Fruit fly (Drosophila melanogaster) whole organism, embryonic: ENCODE results near the gene lok.

Experiments used
- Atf6 ChIP-seq: fragments of 200-800 bp; sonication (Bioruptor generic); IDR thresholded peaks from 2 replicates; pipeline ENCODE4 v1.3.6; 2022; ENCODE audit warnings: missing biosample characterization, missing genetic modification characterization
- B-H1 ChIP-seq: fragments of 200-800 bp; sonication (Bioruptor generic); IDR thresholded peaks from 3 replicates; pipeline ENCODE4 v1.3.6; 2022; ENCODE audit warnings: missing biosample characterization, missing genetic modification characterization
- CG10147 ChIP-seq: fragments of 200-800 bp; sonication (Bioruptor generic); optimal IDR thresholded peaks from 2 replicates; lab custom pipeline; 2019; ENCODE audit warnings: missing biosample characterization, mild to moderate bottlenecking, missing genetic modification characterization, moderate library complexity
- CG10267 ChIP-seq: fragments of 200-800 bp; sonication (Bioruptor generic); optimal IDR thresholded peaks from 2 replicates; lab custom pipeline; 2018; ENCODE audit warnings: missing biosample characterization, mild to moderate bottlenecking, missing genetic modification characterization, moderate library complexity
- CG10979 ChIP-seq: fragments of 200-800 bp; sonication (Bioruptor generic); optimal IDR thresholded peaks from 2 replicates; lab custom pipeline; 2018; ENCODE audit warnings: missing biosample characterization, mild to moderate bottlenecking, missing genetic modification characterization, moderate library complexity
- CG11398 ChIP-seq: fragments of 200-800 bp; sonication (Bioruptor generic); optimal IDR thresholded peaks from 2 replicates; lab custom pipeline; 2016; ENCODE audit warnings: missing biosample characterization, missing genetic modification characterization
- CG11723 ChIP-seq: fragments of 200-800 bp; sonication (Bioruptor generic); optimal IDR thresholded peaks from 2 replicates; lab custom pipeline; 2017; ENCODE audit warnings: missing biosample characterization, mild to moderate bottlenecking, missing genetic modification characterization
- CG18262 ChIP-seq: fragments of 200-800 bp; optimal IDR thresholded peaks from 3 replicates; lab custom pipeline; 2019; ENCODE audit warnings: missing biosample characterization, mild to moderate bottlenecking, missing genetic modification characterization, moderate library complexity
- CG2116 ChIP-seq: fragments of 200-800 bp; sonication (Bioruptor generic); optimal IDR thresholded peaks from 3 replicates; lab custom pipeline; 2018; ENCODE audit warnings: missing biosample characterization, mild to moderate bottlenecking, missing genetic modification characterization
- CG31365 ChIP-seq: fragments of 200-800 bp; sonication (Bioruptor generic); optimal IDR thresholded peaks from 2 replicates; lab custom pipeline; 2018; ENCODE audit warnings: missing biosample characterization, mild to moderate bottlenecking, missing genetic modification characterization
- CG33213 ChIP-seq: fragments of 200-800 bp; sonication (Bioruptor generic); optimal IDR thresholded peaks from 3 replicates; lab custom pipeline; 2016; ENCODE audit warnings: missing biosample characterization, missing genetic modification characterization
- CG6854 ChIP-seq: fragments of 200-800 bp; sonication (Bioruptor generic); optimal IDR thresholded peaks from 3 replicates; lab custom pipeline; 2017; ENCODE audit warnings: missing biosample characterization, mild to moderate bottlenecking, missing genetic modification characterization
- CG7839 ChIP-seq: fragments of 200-800 bp; sonication (Bioruptor generic); optimal IDR thresholded peaks from 3 replicates; lab custom pipeline; 2018; ENCODE audit warnings: missing biosample characterization, mild to moderate bottlenecking, missing genetic modification characterization, moderate library complexity
- CG7963 ChIP-seq: fragments of 200-800 bp; sonication (Bioruptor generic); IDR thresholded peaks from 3 replicates; pipeline ENCODE4 v1.3.6; 2022; ENCODE audit warnings: missing biosample characterization, missing genetic modification characterization; ENCODE audit not compliant: partially characterized antibody
- CG8089 ChIP-seq: fragments of 200-800 bp; sonication (Bioruptor generic); optimal IDR thresholded peaks from 3 replicates; lab custom pipeline; 2016; ENCODE audit warnings: missing biosample characterization, missing genetic modification characterization
- CG8281 ChIP-seq: fragments of 200-800 bp; sonication (Bioruptor generic); optimal IDR thresholded peaks from 2 replicates; lab custom pipeline; 2018; ENCODE audit warnings: missing biosample characterization, mild to moderate bottlenecking, missing genetic modification characterization, moderate library complexity
- CG9437 ChIP-seq: fragments of 200-800 bp; sonication (Bioruptor generic); optimal IDR thresholded peaks from 2 replicates; lab custom pipeline; 2018; ENCODE audit warnings: missing biosample characterization, mild to moderate bottlenecking, missing genetic modification characterization
- CG9609 ChIP-seq: fragments of 200-800 bp; sonication (Bioruptor generic); optimal IDR thresholded peaks from 3 replicates; lab custom pipeline; 2016; ENCODE audit warnings: missing biosample characterization, missing genetic modification characterization
- CoRest ChIP-seq: fragments of 200-800 bp; sonication (Bioruptor generic); optimal IDR thresholded peaks from 3 replicates; lab custom pipeline; 2018; ENCODE audit warnings: missing biosample characterization, mild to moderate bottlenecking, missing genetic modification characterization, moderate library complexity
- Dad ChIP-seq: fragments of 200-800 bp; sonication (Bioruptor generic); optimal IDR thresholded peaks from 3 replicates; lab custom pipeline; 2016; ENCODE audit warnings: missing biosample characterization, missing genetic modification characterization
- Dip3 ChIP-seq: fragments of 200-800 bp; sonication (Bioruptor generic); optimal IDR thresholded peaks from 3 replicates; lab custom pipeline; 2016; ENCODE audit warnings: missing biosample characterization, missing genetic modification characterization
- Doc2 ChIP-seq: fragments of 200-800 bp; sonication (Bioruptor generic); IDR thresholded peaks from 2 replicates; pipeline ENCODE4 v1.3.6; 2022; ENCODE audit warnings: missing biosample characterization, missing genetic modification characterization
- Eip74EF ChIP-seq, 2 experiments: fragments of 200-800 bp in 1 of 2; fragments of >200 bp in 1 of 2; sonication (Bioruptor generic) in 1 of 2; optimal IDR thresholded peaks; 2 replicates each; lab custom pipeline; 2017 to 2019; ENCODE audit warnings: missing biosample characterization in 2 of 2, missing genetic modification characterization in 2 of 2, mild to moderate bottlenecking in 1 of 2, moderate library complexity in 1 of 2
- Fer3 ChIP-seq: fragments of 200-800 bp; sonication (Bioruptor generic); optimal IDR thresholded peaks from 2 replicates; lab custom pipeline; 2018; ENCODE audit warnings: missing biosample characterization, mild to moderate bottlenecking, missing genetic modification characterization, moderate library complexity
- H2.0 ChIP-seq: fragments of 200-800 bp; sonication (Bioruptor generic); IDR thresholded peaks from 2 replicates; pipeline ENCODE4 v1.3.6; 2022; ENCODE audit warnings: missing biosample characterization, missing genetic modification characterization
- HLHmδ ChIP-seq: fragments of 200-800 bp; sonication (Bioruptor generic); optimal IDR thresholded peaks from 2 replicates; lab custom pipeline; 2018; ENCODE audit warnings: missing biosample characterization, mild to moderate bottlenecking, missing genetic modification characterization, moderate library complexity
- Hmr ChIP-seq: fragments of 200-800 bp; sonication (Bioruptor generic); optimal IDR thresholded peaks from 3 replicates; lab custom pipeline; 2017; ENCODE audit warnings: mild to moderate bottlenecking, missing biosample characterization, missing genetic modification reagents, missing genetic modification characterization
- Hmx ChIP-seq: fragments of 200-800 bp; sonication (Bioruptor generic); optimal IDR thresholded peaks from 2 replicates; lab custom pipeline; 2016; ENCODE audit warnings: missing biosample characterization, missing genetic modification characterization
- Hr3 ChIP-seq: fragments of 200-800 bp; sonication (Bioruptor generic); optimal IDR thresholded peaks from 3 replicates; lab custom pipeline; 2016; ENCODE audit warnings: missing biosample characterization, missing genetic modification characterization
- Hr39 ChIP-seq: fragments of >200 bp; optimal IDR thresholded peaks from 2 replicates; lab custom pipeline; 2017
- Hr51 ChIP-seq, 2 experiments: fragments of 200-800 bp; sonication (Bioruptor generic); optimal IDR thresholded peaks; 2 replicates in 1 of 2; 3 replicates in 1 of 2; lab custom pipeline; 2016 to 2018; ENCODE audit warnings: missing biosample characterization in 2 of 2, missing genetic modification characterization in 2 of 2, mild to moderate bottlenecking in 1 of 2, moderate library complexity in 1 of 2
- Nf-YC ChIP-seq: fragments of 200-800 bp; optimal IDR thresholded peaks from 3 replicates; lab custom pipeline; 2019; ENCODE audit warnings: missing biosample characterization, mild to moderate bottlenecking, missing genetic modification characterization, moderate library complexity
- Six4 ChIP-seq: fragments of 200-800 bp; sonication (Bioruptor generic); optimal IDR thresholded peaks from 2 replicates; lab custom pipeline; 2016; ENCODE audit warnings: missing biosample characterization, missing genetic modification characterization
- Sox102F ChIP-seq: fragments of 200-800 bp; sonication (Bioruptor generic); optimal IDR thresholded peaks from 2 replicates; lab custom pipeline; 2018; ENCODE audit warnings: missing biosample characterization, mild to moderate bottlenecking, missing genetic modification characterization, moderate library complexity
- ab ChIP-seq: fragments of 200-800 bp; sonication (Bioruptor generic); optimal IDR thresholded peaks from 2 replicates; lab custom pipeline; 2016; ENCODE audit warnings: missing biosample characterization, missing genetic modification characterization
- bbx ChIP-seq: fragments of 200-800 bp; sonication (Bioruptor generic); IDR thresholded peaks from 2 replicates; pipeline ENCODE4 v1.3.6; 2022; ENCODE audit warnings: missing biosample characterization, missing genetic modification characterization; ENCODE audit not compliant: partially characterized antibody
- crol ChIP-seq: fragments of 200-800 bp; sonication (Bioruptor generic); IDR thresholded peaks from 2 replicates; pipeline ENCODE4 v1.3.6; 2022; ENCODE audit warnings: missing biosample characterization, missing genetic modification characterization
- danr ChIP-seq: fragments of 200-800 bp; sonication (Bioruptor generic); IDR thresholded peaks from 2 replicates; pipeline ENCODE4 v1.3.6; 2022; ENCODE audit warnings: missing biosample characterization, missing genetic modification characterization
- eve ChIP-seq, 2 experiments: fragments of >200 bp; optimal IDR thresholded peaks; 2 replicates each; lab custom pipeline; 2017; ENCODE audit warnings: missing biosample characterization in 2 of 2, missing genetic modification characterization in 2 of 2
- exex ChIP-seq: fragments of 200-800 bp; sonication (Bioruptor generic); optimal IDR thresholded peaks from 4 replicates; lab custom pipeline; 2018; ENCODE audit warnings: missing biosample characterization, mild to moderate bottlenecking, missing genetic modification characterization, moderate library complexity
- gce ChIP-seq: fragments of 200-800 bp; sonication (Bioruptor generic); IDR thresholded peaks from 3 replicates; pipeline ENCODE4 v1.3.6; 2022; ENCODE audit warnings: missing biosample characterization, missing genetic modification characterization
- gro ChIP-seq: fragments of 200-800 bp; sonication (Bioruptor generic); optimal IDR thresholded peaks from 2 replicates; lab custom pipeline; 2016; ENCODE audit warnings: missing biosample characterization, missing genetic modification characterization
- gt ChIP-seq: fragments of 200-800 bp; sonication (Bioruptor generic); IDR thresholded peaks from 2 replicates; pipeline ENCODE4 v1.3.6; 2022; ENCODE audit warnings: missing biosample characterization, missing genetic modification characterization
- kay ChIP-seq: fragments of 200-800 bp; sonication (Bioruptor generic); optimal IDR thresholded peaks from 2 replicates; lab custom pipeline; 2016; ENCODE audit warnings: missing biosample characterization, missing genetic modification characterization
- nau ChIP-seq: fragments of 200-800 bp; sonication (Bioruptor generic); optimal IDR thresholded peaks from 3 replicates; lab custom pipeline; 2017; ENCODE audit warnings: missing biosample characterization, mild to moderate bottlenecking, missing genetic modification characterization, missing genetic modification reagents
- p53 ChIP-seq: fragments of 200-800 bp; sonication (Bioruptor generic); optimal IDR thresholded peaks from 2 replicates; lab custom pipeline; 2016; ENCODE audit warnings: missing biosample characterization, missing genetic modification characterization
- sens ChIP-seq: fragments of 200-800 bp; sonication (Bioruptor generic); peaks from one replicate; lab custom pipeline; 2016; ENCODE audit warnings: missing biosample characterization, missing genetic modification characterization
- slbo ChIP-seq: fragments of 200-800 bp; sonication (Bioruptor generic); IDR thresholded peaks from 2 replicates; pipeline ENCODE4 v1.3.6; 2022; ENCODE audit warnings: missing biosample characterization, missing genetic modification characterization
- tin ChIP-seq: fragments of 200-800 bp; sonication (Bioruptor generic); optimal IDR thresholded peaks from 3 replicates; lab custom pipeline; 2016; ENCODE audit warnings: missing biosample characterization, missing genetic modification characterization
- tup ChIP-seq: fragments of 200-800 bp; sonication (Bioruptor generic); optimal IDR thresholded peaks from 2 replicates; lab custom pipeline; 2016; ENCODE audit warnings: missing biosample characterization, mild to moderate bottlenecking, missing genetic modification characterization, moderate library complexity
- zfh2 ChIP-seq: fragments of 200-800 bp; sonication (Bioruptor generic); optimal IDR thresholded peaks from 2 replicates; lab custom pipeline; 2016; ENCODE audit warnings: missing biosample characterization, missing genetic modification characterization

The lok gene

DNA sequence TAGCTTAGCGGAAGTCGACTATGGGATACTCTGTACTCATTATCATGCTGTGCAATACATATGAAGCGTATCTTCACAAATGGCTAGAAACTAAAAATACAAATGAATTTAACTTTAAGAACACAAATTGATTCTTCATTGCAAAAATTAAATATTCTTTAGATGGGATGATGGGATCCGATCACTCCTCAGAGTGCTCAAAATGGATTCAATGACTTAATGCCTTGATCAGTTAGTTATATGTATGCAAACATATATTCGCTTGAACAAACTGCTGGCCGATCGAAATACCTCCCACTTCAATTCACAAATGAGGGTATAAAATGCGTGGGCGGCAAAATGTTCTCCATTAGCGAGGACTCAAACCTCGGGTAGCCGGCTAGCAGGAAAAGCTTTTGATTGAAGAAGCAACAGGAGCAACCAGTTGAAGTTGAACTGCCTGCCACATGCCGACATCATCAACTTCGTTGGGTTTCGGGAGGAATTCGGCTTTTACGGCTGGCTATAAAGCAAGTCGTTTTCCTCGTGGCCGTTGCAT lies 33.8 kb upstream of the lok start, which contains the start of gene sNPF:
Gene sNPF (plus strand): TSS at position 534 of the 538 bp plus-strand sequence.
- TF ChIP-seq nau (GFP tag; lab: Kevin White, UChicago) (no peak), p53 (GFP tag; lab: Kevin White, UChicago) (no peak), Six4 (peak; percentile 13), Dad (GFP tag; lab: Kevin White, UChicago) (peak; percentile 37), CG7963 (GFP tag; lab: Robert Waterston, UW) (no peak), CG10147 (GFP tag; lab: Kevin White, UChicago) (peak; percentile 71), exex (tag; lab: Kevin White, UChicago) (no peak), zfh2 (GFP tag; lab: Kevin White, UChicago) (peak; percentile 58), sens (GFP tag; lab: Kevin White, UChicago) (peak; percentile 86), CG6854 (GFP tag; lab: Kevin White, UChicago) (peak; percentile 56), Sox102F (GFP tag; lab: Kevin White, UChicago) (peak; percentile 20), H2.0 (GFP tag; lab: Robert Waterston, UW) (no peak), CoRest (peak; percentile 69), gce (no peak), CG33213 (GFP tag; lab: Kevin White, UChicago) (no peak), Hr39 (lab: Kevin White, UChicago) (no peak), eve (GFP tag; optimal IDR thresholded peaks at IDR 0.05; lab: Kevin White, UChicago) (peak in 1 of 2 experiments; percentile 80), ab (GFP tag; lab: Kevin White, UChicago) (no peak), Hr3 (peak; percentile 37), CG9437 (GFP tag; lab: Kevin White, UChicago) (peak; percentile 54), Dip3 (GFP tag; lab: Kevin White, UChicago) (peak; percentile 54), CG2116 (GFP tag; lab: Kevin White, UChicago) (no peak), kay (GFP tag; lab: Kevin White, UChicago) (no peak), CG10267 (tag; lab: Kevin White, UChicago) (no peak), CG7839 (tag; lab: Kevin White, UChicago) (peak; percentile 71), Nf-YC (tag; lab: Kevin White, UChicago) (no peak), Atf6 (GFP tag; lab: Robert Waterston, UW) (no peak), CG9609 (GFP tag; lab: Kevin White, UChicago) (peak; percentile 49), CG11398 (GFP tag; lab: Kevin White, UChicago) (peak; percentile 8), danr (GFP tag; lab: Robert Waterston, UW) (no peak), slbo (GFP tag; lab: Robert Waterston, UW) (peak; percentile 75), tup (GFP tag; lab: Kevin White, UChicago) (no peak), CG18262 (tag; lab: Kevin White, UChicago) (no peak), bbx (GFP tag; lab: Robert Waterston, UW) (no peak), tin (GFP tag; lab: Kevin White, UChicago) (peak; percentile 29), Eip74EF (GFP tag; optimal IDR thresholded peaks at IDR 0.05; lab: Kevin White, UChicago) (no peak), B-H1 (GFP tag; lab: Robert Waterston, UW) (no peak), Hmx (GFP tag; lab: Kevin White, UChicago) (no peak), Hr51 (GFP tag; optimal IDR thresholded peaks at IDR 0.05; lab: Kevin White, UChicago) (peak in 1 of 2 experiments; percentile 67), CG31365 (tag; lab: Kevin White, UChicago) (no peak), CG11723 (GFP tag; lab: Kevin White, UChicago) (no peak), CG8281 (tag; lab: Kevin White, UChicago) (no peak), CG10979 (no peak), HLHmδ (GFP tag; lab: Kevin White, UChicago) (no peak), Fer3 (peak; percentile 7), Hmr (GFP tag; lab: Kevin White, UChicago) (peak; percentile 87), Doc2 (GFP tag; lab: Robert Waterston, UW) (no peak), crol (GFP tag; lab: Robert Waterston, UW) (no peak), gro (GFP tag; lab: Kevin White, UChicago) (peak; percentile 78), gt (GFP tag; lab: Robert Waterston, UW) (no peak), CG8089 (GFP tag; lab: Kevin White, UChicago) (peak; percentile 22)
